Worm (Caenorhabditis elegans) whole organism, L4 larva: ENCODE data around the gene rhgf-1.

Experiments used
- D1046.2 ChIP-seq: fragments of 200-800 bp; sonication (Bioruptor generic); IDR thresholded peaks from 2 replicates; pipeline ENCODE4 v1.3.6; 2022; ENCODE audit warnings: missing genetic modification characterization, missing compliant biosample characterization
- ama-1 ChIP-seq: fragments of 150-350 bp; optimal IDR thresholded peaks from 2 replicates; lab custom pipeline; 2014; ENCODE audit warnings: inconsistent platforms, mixed read lengths
- ces-1 ChIP-seq: fragments of 150-350 bp; sonication (generic microtip); optimal IDR thresholded peaks from 4 replicates; lab custom pipeline; 2014; ENCODE audit warnings: missing biosample characterization, missing genetic modification reagents, missing genetic modification characterization
- ctbp-1 ChIP-seq: fragments of 200-800 bp; sonication (Bioruptor generic); IDR thresholded peaks from 2 replicates; pipeline ENCODE4 v1.3.6; 2022; ENCODE audit warnings: missing genetic modification reagents, missing genetic modification characterization, missing compliant biosample characterization
- dmd-9 ChIP-seq: fragments of 200-800 bp; sonication (Bioruptor generic); IDR thresholded peaks from 2 replicates; pipeline ENCODE4 v1.3.6; 2022; ENCODE audit warnings: missing genetic modification reagents, missing genetic modification characterization, missing compliant biosample characterization
- jun-1 ChIP-seq: fragments of 150-350 bp; optimal IDR thresholded peaks from 2 replicates; lab custom pipeline; 2014; ENCODE audit warnings: missing biosample characterization, missing genetic modification reagents, missing genetic modification characterization
- lin-38 ChIP-seq: fragments of 200-800 bp; sonication (Bioruptor generic); IDR thresholded peaks from 2 replicates; pipeline ENCODE4 v1.3.6; 2022; ENCODE audit warnings: missing genetic modification reagents, missing genetic modification characterization, missing compliant biosample characterization
- lin-39 ChIP-seq: fragments of 150-350 bp; optimal IDR thresholded peaks from 2 replicates; lab custom pipeline; 2014; ENCODE audit warnings: missing biosample characterization, missing genetic modification reagents, missing genetic modification characterization
- mdl-1 ChIP-seq, 2 experiments: fragments of 150-350 bp in 1 of 2; sonication (generic microtip) in 1 of 2; optimal IDR thresholded peaks; 2 replicates each; lab custom pipeline; 2014 to 2017; ENCODE audit warnings: missing biosample characterization in 2 of 2, missing genetic modification characterization in 2 of 2
- mep-1 ChIP-seq: fragments of 150-350 bp; sonication (generic microtip); optimal IDR thresholded peaks from 3 replicates; lab custom pipeline; 2014; ENCODE audit warnings: missing biosample characterization, missing genetic modification characterization
- nhr-28 ChIP-seq: fragments of 150-350 bp; optimal IDR thresholded peaks from 2 replicates; lab custom pipeline; 2014; ENCODE audit warnings: missing biosample characterization, missing genetic modification characterization
- snpc-4 ChIP-seq: fragments of 150-350 bp; optimal IDR thresholded peaks from 2 replicates; lab custom pipeline; 2014; ENCODE audit warnings: missing biosample characterization, missing genetic modification characterization
- tra-1 ChIP-seq: fragments of 200-800 bp; sonication (Bioruptor generic); IDR thresholded peaks from 2 replicates; pipeline ENCODE4 v1.3.6; 2022; ENCODE audit warnings: missing genetic modification reagents, missing genetic modification characterization, missing compliant biosample characterization
- unc-39 ChIP-seq: sonication (generic microtip); optimal IDR thresholded peaks from 2 replicates; lab custom pipeline; 2017; ENCODE audit warnings: missing biosample characterization, missing genetic modification characterization

DNA sequence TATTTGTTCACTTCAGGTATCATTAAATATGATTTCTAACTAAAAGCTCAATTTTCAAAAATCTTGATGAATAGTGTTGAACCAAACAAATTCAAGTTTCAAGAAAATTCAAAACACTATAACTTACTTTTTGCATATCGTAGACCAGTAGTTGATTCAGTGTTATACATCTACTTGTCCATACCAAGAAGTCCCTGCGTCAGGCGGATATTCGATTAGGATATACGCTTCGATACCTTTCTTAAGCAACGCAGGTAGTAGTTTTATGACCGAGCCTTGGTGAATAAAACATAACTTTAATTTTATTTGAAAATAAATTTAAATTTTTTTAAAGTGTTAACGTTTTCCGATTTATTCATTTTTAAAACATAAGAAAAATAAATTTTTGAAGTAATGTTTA lies 36.3 kb downstream of the rhgf-1 start:
- no peak for TF ChIP-seq snpc-4 (tag; lab: Kevin White, UChicago)
- TF ChIP-seq D1046.2 (GFP tag; lab: Robert Waterston, UW): no peak
- TF ChIP-seq nhr-28 (tag; lab: Kevin White, UChicago): no peak
- no peak for TF ChIP-seq jun-1 (tag; lab: Kevin White, UChicago)
- TF ChIP-seq lin-39 (tag; lab: Kevin White, UChicago): no peak
- TF ChIP-seq mep-1 (tag; lab: Kevin White, UChicago): peak; percentile 35
- no peak for TF ChIP-seq tra-1 (GFP tag; lab: Robert Waterston, UW)
- no peak for TF ChIP-seq dmd-9
- TF ChIP-seq ces-1: no peak
- no peak for TF ChIP-seq ama-1 (lab: Kevin White, UChicago)
- no peak for TF ChIP-seq unc-39 (tag; lab: Kevin White, UChicago)
- TF ChIP-seq ctbp-1 (GFP tag; lab: Robert Waterston, UW): no peak
- no peak for TF ChIP-seq mdl-1 (tag; optimal IDR thresholded peaks at IDR 0.05; lab: Kevin White, UChicago)
- no peak for TF ChIP-seq lin-38 (GFP tag; lab: Robert Waterston, UW)
